Worm (Caenorhabditis elegans) whole organism, late embryonic: ENCODE measurements around the gene aqp-1.

Experiments used
- C08G9.2 ChIP-seq: sonication (generic microtip); optimal IDR thresholded peaks from 2 replicates; lab custom pipeline; 2016; ENCODE audit warnings: mild to moderate bottlenecking, missing genetic modification characterization, moderate library complexity, missing compliant biosample characterization
- K02D7.2 ChIP-seq: sonication (generic microtip); optimal IDR thresholded peaks from 2 replicates; lab custom pipeline; 2017; ENCODE audit warnings: mild to moderate bottlenecking, missing genetic modification characterization, missing compliant biosample characterization
- Y22D7AL.16 ChIP-seq: sonication (generic microtip); optimal IDR thresholded peaks from 2 replicates; lab custom pipeline; 2016; ENCODE audit warnings: missing genetic modification characterization, missing compliant biosample characterization
- ahr-1 ChIP-seq: sonication (generic microtip); optimal IDR thresholded peaks from 2 replicates; lab custom pipeline; 2016; ENCODE audit warnings: missing genetic modification characterization, missing compliant biosample characterization
- ama-1 ChIP-seq: fragments of 150-350 bp; optimal IDR thresholded peaks from 2 replicates; lab custom pipeline; 2014
- ceh-14 ChIP-seq: sonication (generic microtip); optimal IDR thresholded peaks from 2 replicates; lab custom pipeline; 2016; ENCODE audit warnings: missing genotype, missing genetic modification characterization, missing compliant biosample characterization
- ceh-18 ChIP-seq: sonication (generic microtip); optimal IDR thresholded peaks from 2 replicates; lab custom pipeline; 2016; ENCODE audit warnings: missing genetic modification characterization, missing compliant biosample characterization
- ceh-2 ChIP-seq: sonication (generic microtip); optimal IDR thresholded peaks from 2 replicates; lab custom pipeline; 2016; ENCODE audit warnings: missing genotype, missing genetic modification characterization, missing compliant biosample characterization
- ceh-22 ChIP-seq: sonication (generic microtip); optimal IDR thresholded peaks from 2 replicates; lab custom pipeline; 2017; ENCODE audit warnings: missing biosample characterization, missing genetic modification characterization
- ceh-31 ChIP-seq: sonication (generic microtip); optimal IDR thresholded peaks from 2 replicates; lab custom pipeline; 2016; ENCODE audit warnings: missing genetic modification characterization, missing compliant biosample characterization
- ceh-34 ChIP-seq: sonication (generic microtip); optimal IDR thresholded peaks from 2 replicates; lab custom pipeline; 2016; ENCODE audit warnings: mild to moderate bottlenecking, missing genetic modification characterization, missing compliant biosample characterization
- ceh-45 ChIP-seq: fragments of 200-800 bp; sonication (Bioruptor generic); IDR thresholded peaks from 2 replicates; pipeline ENCODE4 v1.3.6; 2022; ENCODE audit warnings: missing genetic modification reagents, missing genetic modification characterization, missing compliant biosample characterization
- ceh-6 ChIP-seq: fragments of 200-800 bp; sonication (Bioruptor generic); optimal IDR thresholded peaks from 2 replicates; lab custom pipeline; 2018; ENCODE audit warnings: mild to moderate bottlenecking, missing genetic modification characterization, missing compliant biosample characterization
- elt-2 ChIP-seq: sonication (generic microtip); optimal IDR thresholded peaks from 2 replicates; lab custom pipeline; 2016; ENCODE audit warnings: missing genetic modification reagents, missing genetic modification characterization, missing compliant biosample characterization
- elt-4 ChIP-seq: sonication (generic microtip); optimal IDR thresholded peaks from 2 replicates; lab custom pipeline; 2016; ENCODE audit warnings: missing genetic modification characterization, missing compliant biosample characterization
- ets-4 ChIP-seq: sonication (generic microtip); optimal IDR thresholded peaks from 2 replicates; lab custom pipeline; 2016; ENCODE audit warnings: missing genetic modification characterization, missing compliant biosample characterization
- eyg-1 ChIP-seq: sonication (generic microtip); optimal IDR thresholded peaks from 2 replicates; lab custom pipeline; 2016; ENCODE audit warnings: missing genotype, missing genetic modification characterization, missing compliant biosample characterization
- hlh-6 ChIP-seq: sonication (generic microtip); optimal IDR thresholded peaks from 2 replicates; lab custom pipeline; 2016; ENCODE audit warnings: missing genotype, missing genetic modification characterization, missing compliant biosample characterization
- hlh-8 ChIP-seq: sonication (generic microtip); optimal IDR thresholded peaks from 2 replicates; lab custom pipeline; 2016; ENCODE audit warnings: missing genotype, missing genetic modification characterization, missing compliant biosample characterization
- madf-2 ChIP-seq: sonication (generic microtip); optimal IDR thresholded peaks from 2 replicates; lab custom pipeline; 2017; ENCODE audit warnings: missing genetic modification characterization, missing compliant biosample characterization
- mec-3 ChIP-seq: sonication (generic microtip); optimal IDR thresholded peaks from 2 replicates; lab custom pipeline; 2016; ENCODE audit warnings: borderline replicate concordance, missing genetic modification characterization, missing compliant biosample characterization
- nfya-1 ChIP-seq: sonication (generic microtip); optimal IDR thresholded peaks from 2 replicates; lab custom pipeline; 2017; ENCODE audit warnings: missing genetic modification characterization, mild to moderate bottlenecking, missing compliant biosample characterization, antibody characterized with exemption, moderate library complexity
- nhr-232 ChIP-seq: sonication (generic microtip); optimal IDR thresholded peaks from 2 replicates; lab custom pipeline; 2016; ENCODE audit warnings: missing genetic modification characterization, missing compliant biosample characterization
- npax-4 ChIP-seq: sonication (generic microtip); optimal IDR thresholded peaks from 2 replicates; lab custom pipeline; 2016; ENCODE audit warnings: missing genetic modification characterization, missing compliant biosample characterization
- pag-3 ChIP-seq: sonication (generic microtip); optimal IDR thresholded peaks from 2 replicates; lab custom pipeline; 2016; ENCODE audit warnings: missing compliant biosample characterization, missing genetic modification characterization, borderline replicate concordance
- pat-9 ChIP-seq: fragments of 200-800 bp; sonication (Bioruptor generic); optimal IDR thresholded peaks from 2 replicates; lab custom pipeline; 2018; ENCODE audit warnings: mild to moderate bottlenecking, missing genetic modification characterization, moderate library complexity, missing compliant biosample characterization
- pax-1 ChIP-seq: fragments of 150-350 bp; optimal IDR thresholded peaks from 2 replicates; lab custom pipeline; 2014; ENCODE audit warnings: missing biosample characterization, missing genetic modification characterization
- pqm-1 ChIP-seq: sonication (generic microtip); optimal IDR thresholded peaks from 2 replicates; lab custom pipeline; 2016; ENCODE audit warnings: missing genetic modification characterization, missing compliant biosample characterization
- sdc-2 ChIP-seq: sonication (generic microtip); optimal IDR thresholded peaks from 2 replicates; lab custom pipeline; 2016; ENCODE audit warnings: missing genotype, missing genetic modification characterization, missing compliant biosample characterization
- syd-9 ChIP-seq: sonication (generic microtip); optimal IDR thresholded peaks from 2 replicates; lab custom pipeline; 2016; ENCODE audit warnings: mild to moderate bottlenecking, missing genetic modification characterization, moderate library complexity, missing compliant biosample characterization
- tbx-2 ChIP-seq: sonication (generic microtip); optimal IDR thresholded peaks from 2 replicates; lab custom pipeline; 2016; ENCODE audit warnings: missing genetic modification characterization, missing compliant biosample characterization
- tbx-7 ChIP-seq: sonication (generic microtip); optimal IDR thresholded peaks from 2 replicates; lab custom pipeline; 2016; ENCODE audit warnings: missing genotype, missing genetic modification characterization, missing compliant biosample characterization
- unc-3 ChIP-seq, 2 experiments: fragments of 200-800 bp in 1 of 2; sonication (Bioruptor generic) in 1 of 2; sonication (generic microtip) in 1 of 2; conservative IDR thresholded peaks in 1 of 2; optimal IDR thresholded peaks in 1 of 2; 2 replicates each; pipeline versions ENCODE4 v1.3.6 to Lab custom; 2016 to 2022; ENCODE audit warnings: missing compliant biosample characterization in 2 of 2, missing genetic modification characterization in 2 of 2, missing genetic modification reagents in 1 of 2
- unc-55 ChIP-seq: sonication (generic microtip); optimal IDR thresholded peaks from 2 replicates; lab custom pipeline; 2017; ENCODE audit warnings: missing biosample characterization, missing genetic modification reagents, missing genetic modification characterization
- unc-86 ChIP-seq: sonication (generic microtip); optimal IDR thresholded peaks from 2 replicates; lab custom pipeline; 2016; ENCODE audit warnings: missing genetic modification characterization, missing compliant biosample characterization
- zip-5 ChIP-seq: sonication (generic microtip); optimal IDR thresholded peaks from 2 replicates; lab custom pipeline; 2016; ENCODE audit warnings: missing genetic modification characterization, missing compliant biosample characterization

The aqp-1 gene

DNA sequence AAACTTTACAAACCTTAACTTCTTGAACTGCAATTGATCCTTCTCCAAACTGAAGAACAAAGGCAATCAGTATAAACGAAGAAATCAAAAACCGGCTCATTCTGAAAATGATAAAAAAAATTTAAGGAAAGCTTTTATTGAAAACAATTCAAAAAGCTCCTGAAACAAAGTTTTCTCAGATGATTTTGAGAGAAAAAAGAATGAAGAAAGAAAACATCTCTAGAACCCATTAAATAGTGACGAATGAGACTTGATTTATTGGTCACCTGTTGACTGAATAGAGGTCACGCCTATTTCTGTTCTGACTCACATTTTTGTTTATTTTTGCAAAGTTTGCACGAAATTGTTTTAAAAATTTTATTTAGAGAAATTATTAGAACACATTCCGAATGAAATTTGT, 26.9 kb downstream of the aqp-1 start, which contains the start of gene E04F6.8:
TSS of gene E04F6.8 (minus strand) at position 101 of the 400 bp plus-strand sequence.
- no peak for TF ChIP-seq ama-1 (lab: Kevin White, UChicago)
- TF ChIP-seq pat-9 (tag; lab: Kevin White, UChicago), result no peak
- no peak for TF ChIP-seq nhr-232 (tag; lab: Kevin White, UChicago)
- no peak for TF ChIP-seq ceh-31 (tag; lab: Kevin White, UChicago)
- no peak for TF ChIP-seq pax-1
- no peak for TF ChIP-seq unc-3 (GFP tag; conservative IDR thresholded peaks at IDR 0.05; lab: Robert Waterston, UW)
- TF ChIP-seq unc-3 (tag; optimal IDR thresholded peaks at IDR 0.05; lab: Kevin White, UChicago), result no peak
- no peak for TF ChIP-seq Y22D7AL.16
- TF ChIP-seq unc-55 (GFP tag; lab: Kevin White, UChicago), result no peak
- no peak for TF ChIP-seq elt-4
- TF ChIP-seq npax-4, result no peak
- no peak for TF ChIP-seq ceh-14 (tag; lab: Kevin White, UChicago)
- no peak for TF ChIP-seq sdc-2 (tag; lab: Kevin White, UChicago)

DNA sequence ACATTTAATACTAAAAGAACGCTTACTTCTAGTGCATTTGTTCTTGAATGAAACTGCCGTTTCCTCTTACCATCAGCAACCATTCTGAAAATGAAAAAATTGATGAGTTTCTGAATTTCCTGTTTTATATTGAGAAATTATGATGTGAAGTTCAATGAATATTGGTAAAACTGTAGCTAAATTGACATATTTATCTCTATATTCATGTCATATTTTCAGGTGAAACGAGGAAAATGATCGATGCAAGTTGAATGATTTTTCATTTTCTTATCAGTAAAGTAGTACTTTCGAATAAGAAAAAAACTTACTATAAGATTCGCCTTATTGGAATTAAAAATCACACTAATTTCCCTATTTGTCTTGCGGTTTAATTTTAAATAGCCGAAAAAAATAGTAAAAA, 28.0 kb downstream of the aqp-1 start, which contains the start of gene E04F6.15:
TSS of gene E04F6.15 (minus strand) at position 101 of the 400 bp plus-strand sequence.
- no peak for TF ChIP-seq hlh-8
- TF ChIP-seq pag-3 (tag; lab: Kevin White, UChicago), result no peak
- no peak for TF ChIP-seq K02D7.2
- TF ChIP-seq nfya-1 (tag; lab: Kevin White, UChicago), result no peak
- no peak for TF ChIP-seq sdc-2 (tag; lab: Kevin White, UChicago)
- no peak for TF ChIP-seq ceh-22 (tag; lab: Kevin White, UChicago)
- TF ChIP-seq madf-2 (tag; lab: Kevin White, UChicago), result no peak
- no peak for TF ChIP-seq tbx-7 (tag; lab: Kevin White, UChicago)
- TF ChIP-seq unc-86 (tag; lab: Kevin White, UChicago), result no peak
- no peak for TF ChIP-seq ceh-2 (tag; lab: Kevin White, UChicago)
- TF ChIP-seq ceh-45, result no peak
- no peak for TF ChIP-seq C08G9.2 (tag; lab: Kevin White, UChicago)
- TF ChIP-seq ceh-18 (tag; lab: Kevin White, UChicago), result no peak
- TF ChIP-seq ceh-6 (GFP tag; lab: Kevin White, UChicago), result no peak
- no peak for TF ChIP-seq ahr-1 (tag; lab: Kevin White, UChicago)
- no peak for TF ChIP-seq zip-5
- no peak for TF ChIP-seq mec-3 (tag; lab: Kevin White, UChicago)
- TF ChIP-seq, all 69 proteins: peak for 0

DNA sequence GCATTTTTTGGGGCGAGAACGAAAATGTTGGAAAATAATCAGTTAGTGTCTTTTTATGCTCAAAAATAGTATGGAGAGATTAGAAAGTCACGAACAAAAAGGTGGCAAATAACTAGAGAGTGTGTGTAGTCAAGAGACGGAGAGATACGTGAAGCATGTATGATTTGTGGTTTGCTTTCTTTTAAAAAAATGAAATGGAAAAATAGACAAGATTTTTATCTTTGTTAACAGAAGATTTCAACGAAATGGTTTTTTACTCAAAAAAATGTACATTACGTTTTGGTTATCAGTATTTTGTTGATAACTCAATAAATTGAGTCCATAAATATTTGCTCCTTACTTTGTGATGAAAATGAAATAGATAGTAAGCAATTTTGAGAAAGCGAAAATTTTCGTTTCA, 30.0 kb downstream of the aqp-1 start, which contains the start of gene dhs-7:
TSS of gene dhs-7 (minus strand) at position 277 of the 400 bp plus-strand sequence.
- TF ChIP-seq ahr-1 (tag; lab: Kevin White, UChicago) (no peak), hlh-8 (no peak), pqm-1 (tag; lab: Kevin White, UChicago) (no peak), hlh-6 (tag; lab: Kevin White, UChicago) (no peak), tbx-2 (tag; lab: Kevin White, UChicago) (no peak), C08G9.2 (tag; lab: Kevin White, UChicago) (no peak), ceh-14 (tag; lab: Kevin White, UChicago) (no peak), elt-2 (tag; lab: Kevin White, UChicago) (no peak), syd-9 (tag; lab: Kevin White, UChicago) (no peak), ceh-22 (tag; lab: Kevin White, UChicago) (no peak), eyg-1 (tag; lab: Kevin White, UChicago) (no peak)
- TF ChIP-seq, all 69 proteins: peak for 0

DNA sequence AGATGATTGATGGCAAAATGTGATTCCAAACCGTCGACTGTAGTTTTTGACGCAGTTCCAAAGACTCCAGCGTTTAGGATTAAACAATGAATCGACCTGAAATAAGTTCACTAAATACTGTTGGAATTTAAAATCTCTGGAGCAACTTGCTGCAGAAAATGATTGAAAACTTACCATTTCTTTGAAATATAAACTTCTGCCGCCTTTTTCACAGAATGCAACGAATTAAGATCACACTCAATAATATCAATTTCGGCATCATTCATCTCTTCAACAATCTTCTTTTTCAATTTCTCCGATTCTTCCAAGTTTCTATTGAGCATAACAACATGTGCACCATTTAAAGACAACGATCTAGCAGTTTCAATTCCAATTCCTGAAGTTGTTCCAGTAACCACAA, 30.5 kb downstream of the aqp-1 start:
- TF ChIP-seq ceh-34 (tag; lab: Kevin White, UChicago) (no peak), ets-4 (tag; lab: Kevin White, UChicago) (no peak)
